Worm (Caenorhabditis elegans): Measurements from ENCODE around the gene C17G10.10.
A peak's percentile ranks its signal among the peaks of the same experiment; 100 is the strongest.
"Not testable (repeated sequence)": the region's sequence is repeated elsewhere in the genome, so short reads cannot be mapped to it uniquely, and the experiment has no call there.

C17G10.10 gene

ce11 chrII:5622383-5622939, 23.3 kb upstream of the C17G10.10 start, which contains the start of the genes eif-3.L and npl-4.2:
Gene eif-3.L (minus strand): TSS chrII:5622483.
Gene npl-4.2 (plus strand): TSS chrII:5622889.
- not testable (repeated sequence) for TF ChIP-seq K02D7.2 (tag; optimal IDR thresholded peaks at IDR 0.05); pax-1 (tag; optimal IDR thresholded peaks at IDR 0.05); ama-1 (optimal IDR thresholded peaks at IDR 0.05)

ce11 chrII:5619298-5619697, 20.1 kb upstream of the C17G10.10 start, which contains the start of gene dhs-6:
Gene dhs-6 (minus strand): TSS chrII:5619319.
- TF ChIP-seq elt-2 (tag; optimal IDR thresholded peaks at IDR 0.05) (peak; percentile 45), ttx-3 (tag; optimal IDR thresholded peaks at IDR 0.05) (no peak)

- TF ChIP-seq zip-5 (tag; optimal IDR thresholded peaks at IDR 0.05), result no peak
- no peak for TF ChIP-seq fkh-6 (tag; optimal IDR thresholded peaks at IDR 0.05)
- no peak for TF ChIP-seq hlh-6 (tag; optimal IDR thresholded peaks at IDR 0.05)
- TF ChIP-seq hlh-15 (tag; optimal IDR thresholded peaks at IDR 0.05), result no peak
- TF ChIP-seq nhr-11 (tag; optimal IDR thresholded peaks at IDR 0.05), result no peak
- TF ChIP-seq ttx-3 (tag; optimal IDR thresholded peaks at IDR 0.05), result no peak
- no peak for TF ChIP-seq madf-2 (tag; optimal IDR thresholded peaks at IDR 0.05)
- TF ChIP-seq mec-3 (tag; optimal IDR thresholded peaks at IDR 0.05; ENCODE audit: borderline replicate concordance), result no peak
- no peak for TF ChIP-seq ceh-24 (tag; optimal IDR thresholded peaks at IDR 0.05)
- no peak for TF ChIP-seq hlh-8 (tag; optimal IDR thresholded peaks at IDR 0.05)
Measured at ce11 chrII:5607756-5608155, 8.6 kb upstream of the C17G10.10 start, which contains the start of gene C17G10.7. Gene C17G10.7 (minus strand): TSS chrII:5607856.

- TF ChIP-seq madf-2 (tag; optimal IDR thresholded peaks at IDR 0.05) (no peak), elt-2 (tag; optimal IDR thresholded peaks at IDR 0.05) (peak; percentile 99), unc-55 (GFP tag; optimal IDR thresholded peaks at IDR 0.05) (peak; percentile 39)
Measured at ce11 chrII:5605538-5605945, 6.4 kb upstream of the C17G10.10 start.

- TF ChIP-seq zip-5 (tag; optimal IDR thresholded peaks at IDR 0.05), result no peak
- TF ChIP-seq K02D7.2 (tag; optimal IDR thresholded peaks at IDR 0.05), result no peak
- no peak for TF ChIP-seq ceh-45 (GFP tag; IDR thresholded peaks at IDR 0.05)
Measured at ce11 chrII:5604441-5604840, 5.3 kb upstream of the C17G10.10 start.

ce11 chrII:5603194-5603593, 4.0 kb upstream of the C17G10.10 start, which contains the start of gene C17G10.6:
Gene C17G10.6 (minus strand): TSS chrII:5603294.
- TF ChIP-seq unc-3 (GFP tag; conservative IDR thresholded peaks at IDR 0.05) (no peak), unc-3 (tag; optimal IDR thresholded peaks at IDR 0.05) (no peak), ttx-3 (tag; optimal IDR thresholded peaks at IDR 0.05) (no peak), dmd-4 (tag; optimal IDR thresholded peaks at IDR 0.05; ENCODE audit: borderline replicate concordance) (no peak), ceh-18 (tag; optimal IDR thresholded peaks at IDR 0.05) (no peak), rnt-1 (tag; optimal IDR thresholded peaks at IDR 0.05) (no peak), ets-4 (tag; optimal IDR thresholded peaks at IDR 0.05) (no peak), gmeb-2 (tag; optimal IDR thresholded peaks at IDR 0.05) (no peak), nfya-1 (tag; optimal IDR thresholded peaks at IDR 0.05) (no peak)

ce11 chrII:5596247-5596646, 2.9 kb downstream of the C17G10.10 start, which contains the start of gene C17G10.1:
Gene C17G10.1 (plus strand): TSS chrII:5596547.
- TF ChIP-seq pha-2 (tag; optimal IDR thresholded peaks at IDR 0.05) (no peak), fax-1 (tag; optimal IDR thresholded peaks at IDR 0.05) (no peak), C08G9.2 (tag; optimal IDR thresholded peaks at IDR 0.05) (no peak), K02D7.2 (tag; optimal IDR thresholded peaks at IDR 0.05) (no peak)

- peak; percentile 33 for TF ChIP-seq rnt-1 (tag; optimal IDR thresholded peaks at IDR 0.05)
- no peak for TF ChIP-seq lin-11 (tag; optimal IDR thresholded peaks at IDR 0.05)
- no peak for TF ChIP-seq ceh-19 (GFP tag; optimal IDR thresholded peaks at IDR 0.05)
- no peak for TF ChIP-seq odd-2 (tag; optimal IDR thresholded peaks at IDR 0.05)
- no peak for TF ChIP-seq ztf-16 (tag; optimal IDR thresholded peaks at IDR 0.05)
- TF ChIP-seq ceh-34 (tag; optimal IDR thresholded peaks at IDR 0.05), result peak; percentile 45
- TF ChIP-seq ceh-45 (GFP tag; IDR thresholded peaks at IDR 0.05), result no peak
- no peak for TF ChIP-seq nfya-1 (tag; optimal IDR thresholded peaks at IDR 0.05)
- peak; percentile 71 for TF ChIP-seq C08G9.2 (tag; optimal IDR thresholded peaks at IDR 0.05)
- peak; percentile 29 for TF ChIP-seq unc-86 (tag; optimal IDR thresholded peaks at IDR 0.05)
- TF ChIP-seq unc-55 (GFP tag; optimal IDR thresholded peaks at IDR 0.05), result no peak
- TF ChIP-seq elt-4 (tag; optimal IDR thresholded peaks at IDR 0.05), result no peak
- TF ChIP-seq fax-1 (tag; optimal IDR thresholded peaks at IDR 0.05), result peak; percentile 8
- no peak for TF ChIP-seq syd-9 (tag; optimal IDR thresholded peaks at IDR 0.05)
- peak; percentile 90 for TF ChIP-seq elt-2 (tag; optimal IDR thresholded peaks at IDR 0.05)
- TF ChIP-seq ceh-31 (tag; optimal IDR thresholded peaks at IDR 0.05), result peak; percentile 90
- TF ChIP-seq T23F11.4 (GFP tag; optimal IDR thresholded peaks at IDR 0.05), result no peak
- TF ChIP-seq ets-4 (tag; optimal IDR thresholded peaks at IDR 0.05), result peak; percentile 56
Measured at ce11 chrII:5594210-5594764, 4.9 kb downstream of the C17G10.10 start, which contains the start of gene ttc-4. Gene ttc-4 (plus strand): TSS chrII:5594714.
